Fruit fly (Drosophila melanogaster) whole organism, embryonic: ENCODE measurements around the gene CG31068.
A peak's percentile ranks its signal among the peaks of the same experiment; 100 is the strongest.

Source experiments
- Atf3 ChIP-seq: fragments of 200-800 bp; sonication (Bioruptor generic); optimal IDR thresholded peaks from 3 replicates; lab custom pipeline; 2016; ENCODE audit warnings: missing biosample characterization, missing genetic modification characterization
- B-H2 ChIP-seq: fragments of 200-800 bp; sonication (Bioruptor generic); optimal IDR thresholded peaks from 2 replicates; lab custom pipeline; 2018; ENCODE audit warnings: missing biosample characterization, mild to moderate bottlenecking, missing genetic modification characterization
- CG11560 ChIP-seq: fragments of 200-800 bp; sonication (Bioruptor generic); IDR thresholded peaks from 3 replicates; pipeline ENCODE4 v1.3.6; 2022; ENCODE audit warnings: missing biosample characterization, missing genetic modification characterization
- CG12236 ChIP-seq: fragments of 200-800 bp; sonication (Bioruptor generic); optimal IDR thresholded peaks from 2 replicates; lab custom pipeline; 2016; ENCODE audit warnings: missing biosample characterization, missing genetic modification characterization
- CG13123 ChIP-seq: fragments of 200-800 bp; sonication (Bioruptor generic); optimal IDR thresholded peaks from 2 replicates; lab custom pipeline; 2016; ENCODE audit warnings: missing biosample characterization, missing genetic modification characterization
- CG14860 ChIP-seq: fragments of 200-800 bp; sonication (Bioruptor generic); IDR thresholded peaks from 3 replicates; pipeline ENCODE4 v1.3.6; 2022; ENCODE audit warnings: missing biosample characterization, missing genetic modification characterization; ENCODE audit not compliant: partially characterized antibody
- CG16779 ChIP-seq: fragments of 200-800 bp; sonication (Bioruptor generic); IDR thresholded peaks from 2 replicates; pipeline ENCODE4 v1.3.6; 2022; ENCODE audit warnings: missing biosample characterization, missing genetic modification characterization
- CG16813 ChIP-seq: fragments of 200-800 bp; sonication (Bioruptor generic); IDR thresholded peaks from 3 replicates; pipeline ENCODE4 v1.3.6; 2022; ENCODE audit warnings: missing biosample characterization, missing genetic modification characterization; ENCODE audit not compliant: partially characterized antibody
- CG17328 ChIP-seq: fragments of 200-800 bp; sonication (Bioruptor generic); IDR thresholded peaks from 2 replicates; pipeline ENCODE4 v1.3.6; 2022; ENCODE audit warnings: missing biosample characterization, missing genetic modification characterization
- CG18619 ChIP-seq: fragments of 200-800 bp; sonication (Bioruptor generic); optimal IDR thresholded peaks from 3 replicates; lab custom pipeline; 2017; ENCODE audit warnings: missing biosample characterization, mild to moderate bottlenecking, missing genetic modification characterization
- CG2129 ChIP-seq: fragments of 200-800 bp; sonication (Bioruptor generic); IDR thresholded peaks from 2 replicates; pipeline ENCODE4 v1.3.6; 2022; ENCODE audit warnings: missing biosample characterization, missing genetic modification characterization; ENCODE audit not compliant: partially characterized antibody
- CG2199 ChIP-seq: fragments of 200-800 bp; sonication (Bioruptor generic); IDR thresholded peaks from 3 replicates; pipeline ENCODE4 v1.3.6; 2022; ENCODE audit warnings: missing biosample characterization, missing genetic modification characterization
- CG32772 ChIP-seq: fragments of 200-800 bp; sonication (Bioruptor generic); IDR thresholded peaks from 2 replicates; pipeline ENCODE4 v1.3.6; 2022; ENCODE audit warnings: missing biosample characterization, missing genetic modification characterization
- CG4328 ChIP-seq: fragments of 200-800 bp; sonication (Bioruptor generic); optimal IDR thresholded peaks from 3 replicates; lab custom pipeline; 2017; ENCODE audit warnings: missing biosample characterization, missing genetic modification reagents, missing genetic modification characterization
- CG6813 ChIP-seq: fragments of 200-800 bp; sonication (Bioruptor generic); optimal IDR thresholded peaks from 2 replicates; lab custom pipeline; 2017; ENCODE audit warnings: missing biosample characterization, missing genetic modification characterization, mild to moderate bottlenecking, moderate library complexity, missing genetic modification reagents
- CG7745 ChIP-seq: fragments of 200-800 bp; sonication (Bioruptor generic); optimal IDR thresholded peaks from 2 replicates; lab custom pipeline; 2018; ENCODE audit warnings: missing biosample characterization, mild to moderate bottlenecking, missing genetic modification characterization, moderate library complexity
- CG7786 ChIP-seq: fragments of 200-800 bp; sonication (Bioruptor generic); optimal IDR thresholded peaks from 2 replicates; lab custom pipeline; 2016; ENCODE audit warnings: missing biosample characterization, missing genetic modification characterization
- CG7963 ChIP-seq: fragments of 200-800 bp; sonication (Bioruptor generic); IDR thresholded peaks from 3 replicates; pipeline ENCODE4 v1.3.6; 2022; ENCODE audit warnings: missing biosample characterization, missing genetic modification characterization; ENCODE audit not compliant: partially characterized antibody
- CG8765 ChIP-seq: fragments of 200-800 bp; sonication (Bioruptor generic); IDR thresholded peaks from 2 replicates; pipeline ENCODE4 v1.3.6; 2022; ENCODE audit warnings: missing biosample characterization, missing genetic modification characterization
- CrebB ChIP-seq: fragments of 200-800 bp; sonication (Bioruptor generic); optimal IDR thresholded peaks from 3 replicates; lab custom pipeline; 2018; ENCODE audit warnings: missing biosample characterization, mild to moderate bottlenecking, missing genetic modification characterization
- Deaf1 ChIP-seq: fragments of 200-800 bp; optimal IDR thresholded peaks from 3 replicates; lab custom pipeline; 2019; ENCODE audit warnings: missing biosample characterization, mild to moderate bottlenecking, missing genetic modification characterization, moderate library complexity
- Dfd ChIP-seq, 2 experiments: fragments of >200 bp; optimal IDR thresholded peaks; 2 replicates each; lab custom pipeline; 2017; ENCODE audit warnings: missing biosample characterization in 2 of 2, missing genetic modification characterization in 2 of 2
- ERR ChIP-seq: fragments of 200-800 bp; sonication (Bioruptor generic); optimal IDR thresholded peaks from 2 replicates; lab custom pipeline; 2016; ENCODE audit warnings: missing biosample characterization, missing genetic modification characterization
- HHEX ChIP-seq: fragments of 200-800 bp; sonication (Bioruptor generic); optimal IDR thresholded peaks from 3 replicates; lab custom pipeline; 2017; ENCODE audit warnings: missing biosample characterization, mild to moderate bottlenecking, missing genetic modification characterization, missing genetic modification reagents
- Hand ChIP-seq: fragments of 200-800 bp; sonication (Bioruptor generic); optimal IDR thresholded peaks from 2 replicates; lab custom pipeline; 2017; ENCODE audit warnings: mild to moderate bottlenecking, missing biosample characterization, missing genetic modification reagents, missing genetic modification characterization
- Kr ChIP-seq: fragments of 200-800 bp; sonication (Bioruptor generic); optimal IDR thresholded peaks from 2 replicates; lab custom pipeline; 2017; ENCODE audit warnings: missing biosample characterization, mild to moderate bottlenecking, missing genetic modification characterization
- MESR4 ChIP-seq: fragments of 200-800 bp; sonication (Bioruptor generic); optimal IDR thresholded peaks from 2 replicates; lab custom pipeline; 2018; ENCODE audit warnings: missing biosample characterization, mild to moderate bottlenecking, missing genetic modification characterization, moderate library complexity
- Rx ChIP-seq: fragments of 200-800 bp; sonication (Bioruptor generic); IDR thresholded peaks from 2 replicates; pipeline ENCODE4 v1.3.6; 2022; ENCODE audit warnings: missing biosample characterization, missing genetic modification characterization
- TFAM ChIP-seq: fragments of 200-800 bp; sonication (Bioruptor generic); optimal IDR thresholded peaks from 2 replicates; lab custom pipeline; 2017; ENCODE audit warnings: missing biosample characterization, missing genetic modification characterization, inconsistent platforms
- Tbp ChIP-seq: fragments of >200 bp; optimal IDR thresholded peaks from 2 replicates; lab custom pipeline; 2018; ENCODE audit warnings: missing biosample characterization, missing genetic modification characterization
- Usf ChIP-seq: fragments of 200-800 bp; sonication (Bioruptor generic); optimal IDR thresholded peaks from 2 replicates; lab custom pipeline; 2017; ENCODE audit warnings: missing genotype, missing biosample characterization, missing genetic modification characterization
- Vsx1 ChIP-seq: fragments of 200-800 bp; sonication (Bioruptor generic); optimal IDR thresholded peaks from 2 replicates; lab custom pipeline; 2017; ENCODE audit warnings: missing biosample characterization, mild to moderate bottlenecking, missing genetic modification characterization, missing genetic modification reagents
- bcd ChIP-seq: fragments of 200-800 bp; sonication (Bioruptor generic); optimal IDR thresholded peaks from 2 replicates; lab custom pipeline; 2017; ENCODE audit warnings: missing biosample characterization, mild to moderate bottlenecking, missing genetic modification characterization
- chn ChIP-seq: fragments of 200-800 bp; sonication (Bioruptor generic); optimal IDR thresholded peaks from 2 replicates; lab custom pipeline; 2016; ENCODE audit warnings: missing biosample characterization, missing genetic modification characterization
- croc ChIP-seq: fragments of 200-800 bp; sonication (Bioruptor generic); conservative IDR thresholded peaks from 3 replicates; pipeline ENCODE4 v1.3.6; 2022; ENCODE audit warnings: missing biosample characterization, missing genetic modification characterization
- crol ChIP-seq: fragments of 200-800 bp; sonication (Bioruptor generic); IDR thresholded peaks from 2 replicates; pipeline ENCODE4 v1.3.6; 2022; ENCODE audit warnings: missing biosample characterization, missing genetic modification characterization
- dmrt99B ChIP-seq: fragments of 200-800 bp; sonication (Bioruptor generic); optimal IDR thresholded peaks from 2 replicates; lab custom pipeline; 2018; ENCODE audit warnings: missing biosample characterization, mild to moderate bottlenecking, missing genetic modification characterization, moderate library complexity
- exex ChIP-seq: fragments of 200-800 bp; sonication (Bioruptor generic); optimal IDR thresholded peaks from 4 replicates; lab custom pipeline; 2018; ENCODE audit warnings: missing biosample characterization, mild to moderate bottlenecking, missing genetic modification characterization, moderate library complexity
- eyg ChIP-seq: fragments of 200-800 bp; sonication (Bioruptor generic); optimal IDR thresholded peaks from 3 replicates; lab custom pipeline; 2016; ENCODE audit warnings: missing biosample characterization, missing genetic modification characterization
- fd102C ChIP-seq: fragments of 200-800 bp; sonication (Bioruptor generic); optimal IDR thresholded peaks from 2 replicates; lab custom pipeline; 2018; ENCODE audit warnings: missing biosample characterization, mild to moderate bottlenecking, missing genetic modification characterization, moderate library complexity
- fd3F ChIP-seq: fragments of 200-800 bp; sonication (Bioruptor generic); optimal IDR thresholded peaks from 2 replicates; lab custom pipeline; 2018; ENCODE audit warnings: missing biosample characterization, mild to moderate bottlenecking, missing genetic modification characterization, moderate library complexity
- gce ChIP-seq: fragments of 200-800 bp; sonication (Bioruptor generic); IDR thresholded peaks from 3 replicates; pipeline ENCODE4 v1.3.6; 2022; ENCODE audit warnings: missing biosample characterization, missing genetic modification characterization
- gcm ChIP-seq: fragments of 200-800 bp; sonication (Bioruptor generic); optimal IDR thresholded peaks from 2 replicates; lab custom pipeline; 2019; ENCODE audit warnings: missing biosample characterization, mild to moderate bottlenecking, missing genetic modification characterization, moderate library complexity
- gsb-n ChIP-seq: fragments of 200-800 bp; sonication (Bioruptor generic); optimal IDR thresholded peaks from 3 replicates; lab custom pipeline; 2018; ENCODE audit warnings: missing biosample characterization, mild to moderate bottlenecking, missing genetic modification characterization
- jigr1 ChIP-seq: fragments of 200-800 bp; sonication (Bioruptor generic); IDR thresholded peaks from 3 replicates; pipeline ENCODE4 v1.3.6; 2022; ENCODE audit warnings: missing biosample characterization, missing genetic modification characterization
- nmo ChIP-seq: fragments of 200-800 bp; sonication (Bioruptor generic); optimal IDR thresholded peaks from 2 replicates; lab custom pipeline; 2018; ENCODE audit warnings: missing biosample characterization, mild to moderate bottlenecking, missing genetic modification characterization, moderate library complexity
- slbo ChIP-seq: fragments of 200-800 bp; sonication (Bioruptor generic); IDR thresholded peaks from 2 replicates; pipeline ENCODE4 v1.3.6; 2022; ENCODE audit warnings: missing biosample characterization, missing genetic modification characterization
- slou ChIP-seq: fragments of 200-800 bp; sonication (Bioruptor generic); optimal IDR thresholded peaks from 3 replicates; lab custom pipeline; 2016; ENCODE audit warnings: missing biosample characterization, missing genetic modification characterization
- sr ChIP-seq: fragments of 200-800 bp; sonication (Bioruptor generic); IDR thresholded peaks from 3 replicates; pipeline ENCODE4 v1.3.6; 2022; ENCODE audit warnings: missing biosample characterization, missing genetic modification characterization
- trem ChIP-seq: fragments of 200-800 bp; optimal IDR thresholded peaks from 3 replicates; lab custom pipeline; 2019; ENCODE audit warnings: missing biosample characterization, mild to moderate bottlenecking, missing genetic modification characterization, moderate library complexity
- unpg ChIP-seq: fragments of 200-800 bp; sonication (Bioruptor generic); optimal IDR thresholded peaks from 3 replicates; lab custom pipeline; 2018; ENCODE audit warnings: missing biosample characterization, mild to moderate bottlenecking, missing genetic modification characterization, moderate library complexity

The CG31068 gene

DNA sequence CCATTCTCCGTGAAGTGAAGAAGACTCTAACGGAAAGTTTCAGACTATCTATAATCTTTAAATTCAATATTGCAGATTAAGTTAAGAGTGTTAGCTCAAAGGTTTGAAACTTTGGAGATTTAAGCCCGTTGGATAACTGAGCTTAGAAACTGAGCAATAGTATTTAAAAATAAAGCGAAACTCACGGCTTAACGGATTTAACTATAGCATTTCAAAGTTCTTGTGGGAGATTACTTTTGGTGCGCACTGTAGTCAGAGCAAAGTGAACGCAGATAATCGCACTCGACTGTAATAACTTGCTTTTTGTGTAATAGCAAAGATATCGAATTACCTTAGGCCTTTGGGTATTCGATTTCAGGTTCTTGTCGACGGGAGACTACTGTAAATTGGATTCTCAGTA is 48.8 kb downstream of the CG31068 start, which contains the start of gene mrt (continued):
- TF ChIP-seq dmrt99B (tag; lab: Kevin White, UChicago): peak; percentile 61
- TF ChIP-seq gce (GFP tag; lab: Robert Waterston, UW): peak; percentile 29; the same call in 1 of the 3 replicates
- TF ChIP-seq CG12236 (GFP tag; lab: Kevin White, UChicago): no peak
- TF ChIP-seq CG11560 (tag; lab: Robert Waterston, UW): peak; percentile 50; the same call in 1 of the 3 replicates
- TF ChIP-seq CG7963 (GFP tag; lab: Robert Waterston, UW): no peak
- peak; percentile 54 for TF ChIP-seq fd3F (GFP tag; lab: Kevin White, UChicago)
- no peak for TF ChIP-seq B-H2 (GFP tag; lab: Kevin White, UChicago)
- no peak for TF ChIP-seq Kr (GFP tag; lab: Kevin White, UChicago)
- no peak for TF ChIP-seq CG2129 (GFP tag; lab: Robert Waterston, UW)
- TF ChIP-seq ERR (GFP tag; lab: Kevin White, UChicago): peak; percentile 42
- no peak for TF ChIP-seq Deaf1 (tag; lab: Kevin White, UChicago)
- TF ChIP-seq chn (GFP tag; lab: Kevin White, UChicago): peak; percentile 25
- TF ChIP-seq CG18619: peak; percentile 61
- 0 out of 2 replicates have a peak, but pooled peaks have one; percentile 43 for TF ChIP-seq CG17328
- TF ChIP-seq CG16779 (GFP tag; lab: Robert Waterston, UW): no peak
- TF ChIP-seq CG4328: peak; percentile 42
- no peak for TF ChIP-seq CG7745 (tag; lab: Kevin White, UChicago)
- peak; percentile 56 for TF ChIP-seq unpg (GFP tag; lab: Kevin White, UChicago)
- no peak for TF ChIP-seq Rx (GFP tag; lab: Robert Waterston, UW)
- peak; percentile 21 for TF ChIP-seq trem (tag; lab: Kevin White, UChicago)
- TF ChIP-seq HHEX: peak; percentile 69
- TF ChIP-seq Hand (GFP tag; lab: Kevin White, UChicago): peak; percentile 18
- no peak for TF ChIP-seq Dfd (GFP tag; optimal IDR thresholded peaks at IDR 0.05; lab: Kevin White, UChicago)
- TF ChIP-seq gcm (GFP tag; lab: Kevin White, UChicago): no peak
- TF ChIP-seq eyg (GFP tag; lab: Kevin White, UChicago): no peak
- TF ChIP-seq crol (GFP tag; lab: Robert Waterston, UW): no peak
- TF ChIP-seq CG16813: no peak
- TF ChIP-seq nmo: peak; percentile 43
- no peak for TF ChIP-seq slou
- peak; percentile 77 for TF ChIP-seq slbo (GFP tag; lab: Robert Waterston, UW)
- peak; percentile 6 for TF ChIP-seq Usf (GFP tag; lab: Kevin White, UChicago)
- TF ChIP-seq CG13123 (GFP tag; lab: Kevin White, UChicago): no peak
- TF ChIP-seq TFAM (GFP tag; lab: Kevin White, UChicago): no peak
- TF ChIP-seq MESR4: no peak
- no peak for TF ChIP-seq croc (GFP tag; lab: Robert Waterston, UW)
- TF ChIP-seq bcd (GFP tag; lab: Kevin White, UChicago): peak; percentile 63
- TF ChIP-seq Vsx1 (GFP tag; lab: Kevin White, UChicago): no peak
- peak; percentile 11 for TF ChIP-seq gsb-n
- TF ChIP-seq Atf3 (GFP tag; lab: Kevin White, UChicago): no peak
- peak; percentile 55 for TF ChIP-seq CG7786 (GFP tag; lab: Kevin White, UChicago)
- TF ChIP-seq CG32772 (GFP tag; lab: Robert Waterston, UW): peak; percentile 34; the same call in 1 of the 2 replicates
- no peak for TF ChIP-seq fd102C (GFP tag; lab: Kevin White, UChicago)
- peak; percentile 42 for TF ChIP-seq CrebB (tag; lab: Kevin White, UChicago)
- TF ChIP-seq sr (GFP tag; lab: Robert Waterston, UW): no peak
- peak; percentile 29 for TF ChIP-seq CG6813 (GFP tag; lab: Kevin White, UChicago)
- no peak for TF ChIP-seq exex (tag; lab: Kevin White, UChicago)
- TF ChIP-seq jigr1 (GFP tag; lab: Robert Waterston, UW): no peak
- no peak for TF ChIP-seq CG8765 (GFP tag; lab: Robert Waterston, UW)
- no peak for TF ChIP-seq CG14860 (GFP tag; lab: Robert Waterston, UW)
- TF ChIP-seq Tbp: no peak
- no peak for TF ChIP-seq CG2199 (GFP tag; lab: Robert Waterston, UW)
